Worm (Caenorhabditis elegans) whole organism, late embryonic: ENCODE data around the gene F59E12.1.

ENCODE experiments used
- C08G9.2 ChIP-seq: sonication (generic microtip); optimal IDR thresholded peaks from 2 replicates; lab custom pipeline; 2016; ENCODE audit warnings: mild to moderate bottlenecking, missing genetic modification characterization, moderate library complexity, missing compliant biosample characterization
- F13H6.1 ChIP-seq: sonication (generic microtip); optimal IDR thresholded peaks from 2 replicates; lab custom pipeline; 2016; ENCODE audit warnings: missing genetic modification characterization, missing compliant biosample characterization
- K09A11.1 ChIP-seq: sonication (generic microtip); optimal IDR thresholded peaks from 2 replicates; lab custom pipeline; 2017; ENCODE audit warnings: antibody characterized with exemption, mild to moderate bottlenecking, missing genetic modification characterization, missing compliant biosample characterization; ENCODE audit not compliant: insufficient read depth
- Y22D7AL.16 ChIP-seq: sonication (generic microtip); optimal IDR thresholded peaks from 2 replicates; lab custom pipeline; 2016; ENCODE audit warnings: missing genetic modification characterization, missing compliant biosample characterization
- ceh-18 ChIP-seq: sonication (generic microtip); optimal IDR thresholded peaks from 2 replicates; lab custom pipeline; 2016; ENCODE audit warnings: missing genetic modification characterization, missing compliant biosample characterization
- ceh-2 ChIP-seq: sonication (generic microtip); optimal IDR thresholded peaks from 2 replicates; lab custom pipeline; 2016; ENCODE audit warnings: missing genotype, missing genetic modification characterization, missing compliant biosample characterization
- ceh-31 ChIP-seq: sonication (generic microtip); optimal IDR thresholded peaks from 2 replicates; lab custom pipeline; 2016; ENCODE audit warnings: missing genetic modification characterization, missing compliant biosample characterization
- dve-1 ChIP-seq: sonication (generic microtip); optimal IDR thresholded peaks from 2 replicates; lab custom pipeline; 2017; ENCODE audit warnings: antibody characterized with exemption, mild to moderate bottlenecking, missing genetic modification characterization, missing compliant biosample characterization
- elt-4 ChIP-seq: sonication (generic microtip); optimal IDR thresholded peaks from 2 replicates; lab custom pipeline; 2016; ENCODE audit warnings: missing genetic modification characterization, missing compliant biosample characterization
- eyg-1 ChIP-seq: sonication (generic microtip); optimal IDR thresholded peaks from 2 replicates; lab custom pipeline; 2016; ENCODE audit warnings: missing genotype, missing genetic modification characterization, missing compliant biosample characterization
- gmeb-2 ChIP-seq: sonication (generic microtip); optimal IDR thresholded peaks from 2 replicates; lab custom pipeline; 2016; ENCODE audit warnings: missing genetic modification characterization, inconsistent platforms, missing compliant biosample characterization
- hlh-30 ChIP-seq: sonication (generic microtip); optimal IDR thresholded peaks from 2 replicates; lab custom pipeline; 2017; ENCODE audit warnings: antibody characterized with exemption, missing genetic modification characterization, missing compliant biosample characterization; ENCODE audit not compliant: insufficient read depth
- lin-11 ChIP-seq: fragments of 200-800 bp; sonication (Bioruptor generic); optimal IDR thresholded peaks from 2 replicates; lab custom pipeline; 2018; ENCODE audit warnings: mild to moderate bottlenecking, missing genetic modification characterization, missing compliant biosample characterization
- madf-2 ChIP-seq: sonication (generic microtip); optimal IDR thresholded peaks from 2 replicates; lab custom pipeline; 2017; ENCODE audit warnings: missing genetic modification characterization, missing compliant biosample characterization
- mec-3 ChIP-seq: sonication (generic microtip); optimal IDR thresholded peaks from 2 replicates; lab custom pipeline; 2016; ENCODE audit warnings: borderline replicate concordance, missing genetic modification characterization, missing compliant biosample characterization
- nhr-11 ChIP-seq: fragments of 150-350 bp; optimal IDR thresholded peaks from 2 replicates; lab custom pipeline; 2014; ENCODE audit warnings: missing biosample characterization, missing genetic modification characterization
- npax-4 ChIP-seq: sonication (generic microtip); optimal IDR thresholded peaks from 2 replicates; lab custom pipeline; 2016; ENCODE audit warnings: missing genetic modification characterization, missing compliant biosample characterization
- pha-2 ChIP-seq: sonication (generic microtip); optimal IDR thresholded peaks from 2 replicates; lab custom pipeline; 2017; ENCODE audit warnings: mild to moderate bottlenecking, missing genetic modification characterization, missing compliant biosample characterization
- ref-2 ChIP-seq: sonication (generic microtip); optimal IDR thresholded peaks from 2 replicates; lab custom pipeline; 2016; ENCODE audit warnings: missing genetic modification characterization, missing compliant biosample characterization
- syd-9 ChIP-seq: sonication (generic microtip); optimal IDR thresholded peaks from 2 replicates; lab custom pipeline; 2016; ENCODE audit warnings: mild to moderate bottlenecking, missing genetic modification characterization, moderate library complexity, missing compliant biosample characterization
- tbx-2 ChIP-seq: sonication (generic microtip); optimal IDR thresholded peaks from 2 replicates; lab custom pipeline; 2016; ENCODE audit warnings: missing genetic modification characterization, missing compliant biosample characterization
- unc-42 ChIP-seq: sonication (generic microtip); optimal IDR thresholded peaks from 2 replicates; lab custom pipeline; 2016; ENCODE audit warnings: missing genotype, missing genetic modification characterization, missing compliant biosample characterization
- unc-86 ChIP-seq: sonication (generic microtip); optimal IDR thresholded peaks from 2 replicates; lab custom pipeline; 2016; ENCODE audit warnings: missing genetic modification characterization, missing compliant biosample characterization
- zip-5 ChIP-seq: sonication (generic microtip); optimal IDR thresholded peaks from 2 replicates; lab custom pipeline; 2016; ENCODE audit warnings: missing genetic modification characterization, missing compliant biosample characterization
- ztf-16 ChIP-seq: sonication (generic microtip); optimal IDR thresholded peaks from 2 replicates; lab custom pipeline; 2017; ENCODE audit warnings: missing genetic modification characterization, missing compliant biosample characterization

The F59E12.1 gene

ce11 chrII:5701485-5701884 is 47.2 kb downstream of the F59E12.1 start (continued):
- no peak for TF ChIP-seq pha-2 (tag; lab: Kevin White, UChicago)
- no peak for TF ChIP-seq nhr-11 (tag; lab: Kevin White, UChicago)
- TF ChIP-seq lin-11: no peak
- no peak for TF ChIP-seq mec-3 (tag; lab: Kevin White, UChicago)
- TF ChIP-seq ref-2 (tag; lab: Kevin White, UChicago): no peak
- TF ChIP-seq syd-9 (tag; lab: Kevin White, UChicago): no peak
- TF ChIP-seq elt-4 (tag; lab: Kevin White, UChicago): no peak
- no peak for TF ChIP-seq zip-5 (tag; lab: Kevin White, UChicago)

ce11 chrII:5702611-5703192 is 48.4 kb downstream of the F59E12.1 start:
- no peak for TF ChIP-seq eyg-1 (tag; lab: Kevin White, UChicago)
- TF ChIP-seq gmeb-2 (tag; lab: Kevin White, UChicago): no peak
- TF ChIP-seq madf-2 (tag; lab: Kevin White, UChicago): no peak
- TF ChIP-seq K09A11.1 (tag; lab: Kevin White, UChicago): no peak
- no peak for TF ChIP-seq dve-1
- TF ChIP-seq tbx-2 (tag; lab: Kevin White, UChicago): no peak
- no peak for TF ChIP-seq F13H6.1
- TF ChIP-seq unc-42 (tag; lab: Kevin White, UChicago): peak; percentile 49
- TF ChIP-seq ceh-31: peak; percentile 62

DNA sequence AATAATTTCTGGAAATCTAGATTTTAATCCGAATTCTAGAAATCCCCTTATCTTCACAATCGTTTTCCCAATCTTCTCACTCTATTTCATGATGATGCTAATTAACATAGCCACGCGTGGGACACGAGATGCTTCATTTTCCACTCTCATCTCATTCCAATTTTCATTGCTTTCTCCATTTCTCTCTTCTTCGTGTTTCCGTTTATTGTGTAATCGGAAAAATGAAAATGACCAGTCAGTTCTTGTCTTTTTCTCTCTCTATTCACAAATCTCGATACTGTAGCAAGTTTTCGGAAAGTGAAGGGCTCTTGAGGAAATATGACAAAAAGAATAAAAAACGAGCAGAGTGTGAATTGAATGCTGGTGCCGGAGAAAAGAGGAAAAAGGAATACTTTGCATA is 50.2 kb downstream of the F59E12.1 start:
- TF ChIP-seq ztf-16 (tag; lab: Kevin White, UChicago): no peak
- no peak for TF ChIP-seq ceh-2 (tag; lab: Kevin White, UChicago)
- no peak for TF ChIP-seq ceh-18 (tag; lab: Kevin White, UChicago)
- TF ChIP-seq unc-86: no peak
- no peak for TF ChIP-seq hlh-30 (tag; lab: Kevin White, UChicago)
- TF ChIP-seq zip-5 (tag; lab: Kevin White, UChicago): no peak
- TF ChIP-seq Y22D7AL.16 (tag; lab: Kevin White, UChicago): no peak
- no peak for TF ChIP-seq npax-4
- TF ChIP-seq C08G9.2 (tag; lab: Kevin White, UChicago): no peak
